Fruit fly (Drosophila melanogaster): Measurements from ENCODE around the gene Tbc1d8-9.

The Tbc1d8-9 gene

DNA sequence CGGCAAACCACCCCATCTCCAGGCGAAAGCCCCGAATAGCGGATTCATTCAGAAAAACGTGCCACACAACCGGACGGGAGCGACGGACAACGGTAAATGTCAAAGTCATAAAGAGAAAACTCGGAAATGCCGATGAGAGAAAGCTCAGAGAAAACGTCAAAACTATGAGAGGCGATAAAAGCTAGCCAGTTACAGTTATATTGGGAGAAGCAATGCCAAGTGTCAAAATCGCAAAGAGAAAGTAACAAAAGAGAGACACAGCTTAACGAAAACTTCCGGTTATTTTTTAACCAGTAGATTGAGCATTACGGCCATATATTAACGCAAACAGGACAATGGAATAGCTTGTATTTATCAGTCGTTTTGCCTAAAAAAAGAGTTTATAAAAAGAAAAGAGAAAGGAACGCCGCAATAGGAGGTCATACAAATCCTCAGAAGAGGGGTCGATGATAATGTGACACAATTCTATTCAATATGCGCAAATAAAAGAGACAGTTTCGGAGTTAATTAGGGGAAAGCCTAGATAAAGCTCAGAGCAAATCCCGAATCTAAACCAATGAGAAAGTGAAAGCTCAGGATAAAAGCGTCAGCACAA lies 24.1 kb downstream of the Tbc1d8-9 start:
- TF ChIP-seq esn (GFP tag; optimal IDR thresholded peaks at IDR 0.05) (no peak), achi (GFP tag; optimal IDR thresholded peaks at IDR 0.05) (peak; percentile 47)

DNA sequence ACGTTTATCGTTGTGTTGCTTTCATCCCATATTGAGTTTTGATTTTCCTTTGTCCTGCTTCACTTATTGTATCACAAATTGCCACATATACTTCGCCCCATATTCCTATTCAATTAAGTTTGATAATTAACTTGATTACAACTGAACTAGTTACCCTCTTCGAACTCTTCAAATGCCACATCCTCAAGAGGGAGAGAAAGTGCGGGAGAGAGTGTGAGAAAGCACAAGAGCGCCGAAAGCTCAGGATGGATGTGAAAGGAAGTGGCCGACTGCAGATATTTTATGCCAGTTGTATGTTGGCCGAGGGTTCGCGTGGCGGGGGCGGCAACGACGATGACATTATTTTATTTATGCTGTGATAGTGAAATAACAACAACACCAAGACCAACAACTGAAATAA lies 25.0 kb downstream of the Tbc1d8-9 start, which contains the start of gene Rab26:
Rab26 (plus strand) TSS at position 301 of the 400 bp plus-strand sequence.
- TF ChIP-seq lz (GFP tag; optimal IDR thresholded peaks at IDR 0.05) (no peak), CG15336 (GFP tag; IDR thresholded peaks at IDR 0.05) (no peak)

DNA sequence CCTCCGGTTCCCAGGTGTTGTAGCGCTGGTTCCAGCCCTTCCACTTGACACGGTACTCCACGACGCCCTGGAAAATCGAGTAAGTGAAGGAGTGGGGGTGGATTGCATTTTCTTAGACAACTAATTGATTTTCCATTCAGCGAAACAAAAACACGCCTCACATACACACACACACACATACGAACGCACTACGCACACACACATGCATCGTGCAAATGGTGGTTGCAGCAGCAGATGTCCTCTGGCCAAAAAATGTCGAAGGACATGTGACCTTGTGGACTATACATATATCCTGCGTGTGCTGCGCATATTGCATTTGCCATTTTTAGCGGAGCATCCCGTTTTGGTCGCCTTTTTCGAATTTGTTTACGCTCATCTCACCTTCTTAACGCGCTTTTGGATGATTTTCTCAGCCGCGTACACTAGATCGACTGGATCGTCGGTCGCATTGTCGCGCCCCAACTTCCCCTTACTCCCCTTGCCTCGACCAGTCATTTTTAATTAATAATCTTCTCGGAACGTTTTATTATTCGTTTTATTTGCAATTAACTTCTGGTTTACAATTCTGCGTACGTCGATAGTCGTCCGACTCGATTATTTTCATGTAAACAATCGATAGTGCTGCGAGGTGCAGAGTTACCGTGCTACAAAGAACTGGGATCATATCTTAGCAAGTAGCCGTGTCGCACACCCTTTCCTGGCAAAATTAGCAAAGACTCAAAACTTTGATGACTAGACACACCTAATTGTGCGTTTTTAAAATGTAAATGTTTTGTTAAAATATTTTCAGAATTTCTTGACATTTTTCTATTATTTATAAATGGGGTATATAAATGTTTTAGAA lies 25.9 kb downstream of the Tbc1d8-9 start, which contains the start of gene Pc:
Pc (minus strand) TSS at position 605 of the 844 bp plus-strand sequence.
- TF ChIP-seq Eip78C (GFP tag) (peak; percentile 39), fkh (GFP tag; optimal IDR thresholded peaks at IDR 0.05) (peak; percentile 24), eg (GFP tag; IDR thresholded peaks at IDR 0.05) (no peak), Eip93F (GFP tag; optimal IDR thresholded peaks at IDR 0.05) (no peak), Eip75B (GFP tag; optimal IDR thresholded peaks at IDR 0.05) (no peak), ss (GFP tag; optimal IDR thresholded peaks at IDR 0.05) (no peak), CG8119 (GFP tag; IDR thresholded peaks at IDR 0.05) (no peak), CG15336 (GFP tag; IDR thresholded peaks at IDR 0.05) (no peak), Lpt (GFP tag; optimal IDR thresholded peaks at IDR 0.05) (no peak), CG7368 (GFP tag; optimal IDR thresholded peaks at IDR 0.05) (no peak), CG3032 (tag; optimal IDR thresholded peaks at IDR 0.05) (peak; percentile 13), CG6276 (GFP tag; optimal IDR thresholded peaks at IDR 0.05) (no peak), achi (GFP tag; optimal IDR thresholded peaks at IDR 0.05) (no peak), Sox14 (GFP tag; optimal IDR thresholded peaks at IDR 0.05) (peak; percentile 57), dsx (GFP tag; optimal IDR thresholded peaks at IDR 0.05; ENCODE audit: poor library complexity, severe bottlenecking) (no peak)

DNA sequence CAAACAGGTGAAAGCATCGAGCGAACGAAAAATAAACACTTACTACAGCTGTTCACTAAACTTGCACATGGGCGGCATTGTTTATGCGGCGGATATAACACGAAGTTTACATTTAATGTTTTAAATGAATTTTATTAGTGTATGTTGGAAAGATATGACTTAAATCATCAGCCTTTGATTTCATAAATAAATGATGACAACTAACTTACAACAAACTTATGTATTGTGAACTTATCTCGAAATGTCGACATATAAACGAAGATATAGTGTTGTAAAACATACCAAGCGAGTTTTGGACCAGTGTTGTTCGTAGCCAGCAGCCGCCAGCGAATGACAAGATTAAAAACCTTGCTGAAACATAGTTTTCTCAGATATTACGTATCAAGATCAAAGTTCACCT lies 39.1 kb downstream of the Tbc1d8-9 start, which contains the start of the genes CG11309 and CG7632:
CG11309 (minus strand) TSS at position 259 of the 400 bp plus-strand sequence.
CG7632 (plus strand) TSS at position 298 of the 400 bp plus-strand sequence.
- peak; percentile 99 for TF ChIP-seq spab (GFP tag; optimal IDR thresholded peaks at IDR 0.05)
- peak; percentile 99 for TF ChIP-seq fd59A (GFP tag; optimal IDR thresholded peaks at IDR 0.05)
- TF ChIP-seq Ets21C (GFP tag; optimal IDR thresholded peaks at IDR 0.05) = peak; percentile 98
- peak; percentile 98 for TF ChIP-seq Gug (GFP tag; IDR thresholded peaks at IDR 0.05)
- TF ChIP-seq CG8632 (GFP tag; optimal IDR thresholded peaks at IDR 0.05) = peak; percentile 99
- TF ChIP-seq CG6163 (GFP tag; IDR thresholded peaks at IDR 0.05) = peak; percentile 100
- peak; percentile 99 for TF ChIP-seq CG6792 (GFP tag; optimal IDR thresholded peaks at IDR 0.05)
- TF ChIP-seq CG10631 (GFP tag; optimal IDR thresholded peaks at IDR 0.05) = peak; percentile 99
- peak; percentile 99 for TF ChIP-seq lz (GFP tag; optimal IDR thresholded peaks at IDR 0.05)
- TF ChIP-seq CG8319 (GFP tag; optimal IDR thresholded peaks at IDR 0.05) = peak; percentile 97
- TF ChIP-seq CG10669 (GFP tag; optimal IDR thresholded peaks at IDR 0.05) = peak; percentile 100
- TF ChIP-seq acj6 (GFP tag; optimal IDR thresholded peaks at IDR 0.05) = peak; percentile 99
- peak; percentile 98 for TF ChIP-seq dac (GFP tag; optimal IDR thresholded peaks at IDR 0.05)
- TF ChIP-seq Eip93F (GFP tag; optimal IDR thresholded peaks at IDR 0.05) = peak; percentile 98
- peak; percentile 99 for TF ChIP-seq Smox (GFP tag; optimal IDR thresholded peaks at IDR 0.05)
- peak; percentile 100 for TF ChIP-seq CG3919 (GFP tag; optimal IDR thresholded peaks at IDR 0.05)
- peak; percentile 99 for TF ChIP-seq achi (GFP tag; optimal IDR thresholded peaks at IDR 0.05)
- TF ChIP-seq fd85E (GFP tag; optimal IDR thresholded peaks at IDR 0.05) = peak; percentile 97
- peak; percentile 100 for TF ChIP-seq net (GFP tag; optimal IDR thresholded peaks at IDR 0.05)
- peak; percentile 100 for TF ChIP-seq CG3032 (tag; optimal IDR thresholded peaks at IDR 0.05)
- TF ChIP-seq ss (GFP tag; optimal IDR thresholded peaks at IDR 0.05) = peak; percentile 99 to 100
- peak; percentile 99 for TF ChIP-seq dsx (GFP tag; optimal IDR thresholded peaks at IDR 0.05; ENCODE audit: poor library complexity, severe bottlenecking)
- TF ChIP-seq CG8119 (GFP tag; IDR thresholded peaks at IDR 0.05) = peak; percentile 99
- TF ChIP-seq CG31627 (GFP tag; optimal IDR thresholded peaks at IDR 0.05) = peak; percentile 99
- peak; percentile 100 for TF ChIP-seq Eip78C (GFP tag)
- TF ChIP-seq Sox14 (GFP tag; optimal IDR thresholded peaks at IDR 0.05) = peak; percentile 99
- peak; percentile 100 for TF ChIP-seq Eip75B (GFP tag; optimal IDR thresholded peaks at IDR 0.05)
- TF ChIP-seq Sox102F (GFP tag; optimal IDR thresholded peaks at IDR 0.05) = peak; percentile 100
- peak; percentile 100 for TF ChIP-seq Ets96B (tag; optimal IDR thresholded peaks at IDR 0.05)
- TF ChIP-seq CG4318 (GFP tag; optimal IDR thresholded peaks at IDR 0.05) = peak; percentile 96
- peak; percentile 99 for TF ChIP-seq CG7368 (GFP tag; optimal IDR thresholded peaks at IDR 0.05)
- peak; percentile 99 for TF ChIP-seq CG1621 (tag; optimal IDR thresholded peaks at IDR 0.05)
- peak; percentile 99 for TF ChIP-seq Lpt (GFP tag; optimal IDR thresholded peaks at IDR 0.05)
- peak; percentile 95 for TF ChIP-seq CG11902 (GFP tag; optimal IDR thresholded peaks at IDR 0.05)
- peak; percentile 99 for TF ChIP-seq cyc (GFP tag; optimal IDR thresholded peaks at IDR 0.05)
- peak; percentile 99 for TF ChIP-seq CG16779 (tag; optimal IDR thresholded peaks at IDR 0.05)

All from whole organism, prepupa.